Fruit fly (Drosophila melanogaster): ENCODE results near the gene CIA30.

Gene CIA30

DNA sequence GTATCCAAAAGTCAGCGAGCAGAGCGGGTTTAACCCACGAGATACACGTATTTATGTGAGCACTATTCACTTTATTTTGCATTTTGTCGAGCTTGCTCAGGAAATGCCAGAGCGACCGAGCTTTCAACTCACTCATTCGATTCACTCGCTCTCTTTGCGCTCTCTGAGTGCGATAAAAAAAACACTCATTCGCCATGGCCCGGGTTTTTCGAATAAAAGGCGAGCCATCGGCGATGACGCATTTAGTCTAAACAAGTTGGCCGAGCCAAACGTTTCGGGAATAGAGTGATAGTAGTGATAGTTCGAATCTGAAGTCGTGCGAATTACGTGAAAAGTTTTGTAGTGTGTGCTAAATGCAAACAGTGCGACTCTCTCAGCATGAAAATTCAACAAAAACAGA, 45.6 kb downstream of the CIA30 start (continued):
- TF ChIP-seq Met (GFP tag; optimal IDR thresholded peaks at IDR 0.05) (peak; percentile 0), eg (GFP tag; IDR thresholded peaks at IDR 0.05) (peak; percentile 44; the same call in 1 of the 3 replicates), Eip93F (GFP tag; optimal IDR thresholded peaks at IDR 0.05) (peak; percentile 60), Gug (GFP tag; IDR thresholded peaks at IDR 0.05) (no peak), svp (GFP tag) (peak; percentile 69), CG8319 (GFP tag; optimal IDR thresholded peaks at IDR 0.05) (no peak), CG6854 (GFP tag; optimal IDR thresholded peaks at IDR 0.05) (peak; percentile 79), CG9139 (GFP tag; optimal IDR thresholded peaks at IDR 0.05) (peak; percentile 63)

DNA sequence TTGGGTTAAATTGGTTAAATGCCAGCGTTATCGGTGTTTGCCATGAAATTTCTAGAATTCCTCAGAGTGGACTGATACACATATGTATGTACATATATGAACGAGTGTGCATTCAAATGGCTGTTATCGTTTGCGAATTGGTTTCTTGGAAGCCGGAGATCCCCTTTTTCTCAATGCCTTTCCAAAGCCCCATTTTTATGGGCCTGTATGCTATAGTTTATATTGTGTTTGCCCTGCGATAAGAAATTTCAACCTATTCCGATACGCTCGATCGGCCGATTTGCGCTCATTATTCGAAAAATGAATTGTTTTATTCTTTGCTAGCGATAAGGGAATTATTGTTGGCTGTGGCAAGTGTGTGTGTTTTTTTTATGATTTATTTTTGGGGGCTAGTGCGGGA, 46.4 kb downstream of the CIA30 start:
- TF ChIP-seq svp (GFP tag), result peak; percentile 53
- no peak for TF ChIP-seq Eip75B (GFP tag; optimal IDR thresholded peaks at IDR 0.05)
- no peak for TF ChIP-seq achi (GFP tag; optimal IDR thresholded peaks at IDR 0.05)

DNA sequence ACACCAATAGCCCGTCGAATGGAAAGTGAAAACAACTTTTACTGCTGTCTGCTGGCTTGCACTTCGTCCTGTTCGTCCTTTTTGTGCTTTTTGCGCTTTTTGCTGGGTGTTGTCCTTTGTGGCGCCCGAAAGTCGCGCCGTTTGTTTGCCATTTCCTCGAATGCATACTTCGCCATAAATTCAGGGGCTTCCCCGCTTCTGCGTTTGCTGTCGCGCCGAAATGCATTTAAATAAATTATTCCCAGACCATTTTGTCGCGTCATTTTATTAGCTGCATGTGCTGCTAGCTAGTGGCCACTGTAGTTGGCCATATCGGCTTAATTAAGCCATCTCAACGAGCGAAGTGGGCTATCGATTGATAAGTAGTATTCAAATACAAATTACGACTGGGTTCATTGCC, 48.5 kb downstream of the CIA30 start:
- TF ChIP-seq CG4318 (GFP tag; optimal IDR thresholded peaks at IDR 0.05) (no peak), CG34406 (GFP tag; optimal IDR thresholded peaks at IDR 0.05) (no peak)

DNA sequence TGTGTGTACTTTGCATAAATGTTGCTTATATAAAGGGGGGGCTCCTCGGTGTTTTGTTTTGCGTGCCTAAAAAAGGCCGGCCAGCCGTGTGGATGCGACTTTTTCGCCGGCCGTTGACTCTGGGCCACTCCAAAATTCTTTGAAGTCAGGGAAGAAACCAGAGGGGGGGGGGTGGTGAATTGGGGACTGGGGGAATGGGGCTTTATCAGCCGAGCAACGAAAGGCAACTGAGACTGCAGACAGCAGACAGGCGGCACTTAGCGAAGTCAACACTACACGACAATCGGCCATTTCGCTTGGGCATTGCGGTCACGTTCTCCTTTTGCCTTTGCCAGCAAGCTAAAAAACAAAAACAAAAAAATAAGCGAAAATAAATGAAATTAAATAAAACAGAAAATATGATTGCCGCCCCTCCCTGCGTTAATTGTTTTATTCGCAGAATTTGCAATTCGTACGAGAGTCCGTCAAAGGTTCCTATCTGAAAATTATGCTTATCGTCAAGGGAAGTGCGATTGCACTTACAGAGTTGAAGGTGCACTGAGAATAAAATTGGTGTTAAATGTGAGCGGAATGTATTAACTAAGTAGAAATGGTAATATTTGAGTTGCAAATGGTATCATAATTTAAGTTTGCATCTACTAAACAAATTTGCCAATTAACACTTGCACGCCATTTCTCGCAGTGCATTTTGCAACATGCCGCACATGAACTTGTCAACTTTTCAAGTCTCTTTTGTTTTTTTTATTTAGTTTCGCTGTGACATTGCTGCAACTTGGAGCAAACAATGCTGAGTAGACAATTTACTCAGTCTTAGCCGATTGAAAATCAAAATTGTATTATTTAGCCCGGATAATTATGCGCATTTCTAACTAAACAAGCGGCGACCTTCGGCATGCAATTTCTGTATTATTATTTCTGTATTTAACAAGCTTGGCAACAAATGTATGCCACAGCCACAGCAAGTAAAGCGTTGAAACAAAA, 49.5 kb downstream of the CIA30 start:
- TF ChIP-seq Sox102F (GFP tag; optimal IDR thresholded peaks at IDR 0.05), result peak; percentile 76
- TF ChIP-seq CG4318 (GFP tag; optimal IDR thresholded peaks at IDR 0.05), result no peak
- TF ChIP-seq Eip78C (GFP tag), result peak; percentile 97
- TF ChIP-seq ss (GFP tag; optimal IDR thresholded peaks at IDR 0.05), result peak in 1 of 2 experiments; percentile 60
- TF ChIP-seq CG10669 (GFP tag; optimal IDR thresholded peaks at IDR 0.05), result peak; percentile 66
- no peak for TF ChIP-seq CG8632 (GFP tag; optimal IDR thresholded peaks at IDR 0.05)
- peak; percentile 69 for TF ChIP-seq CG8119 (GFP tag; IDR thresholded peaks at IDR 0.05)
- TF ChIP-seq CG6854 (GFP tag; optimal IDR thresholded peaks at IDR 0.05), result peak; percentile 46
- peak; percentile 84 for TF ChIP-seq esn (GFP tag; optimal IDR thresholded peaks at IDR 0.05)
- peak; percentile 82 for TF ChIP-seq Eip75B (GFP tag; optimal IDR thresholded peaks at IDR 0.05)
- TF ChIP-seq CG15336 (GFP tag; IDR thresholded peaks at IDR 0.05), result peak; percentile 64
- peak; percentile 32 for TF ChIP-seq CG6808 (GFP tag; optimal IDR thresholded peaks at IDR 0.05)
- TF ChIP-seq Ets21C (GFP tag; optimal IDR thresholded peaks at IDR 0.05), result peak; percentile 62
- no peak for TF ChIP-seq CG10631 (GFP tag; optimal IDR thresholded peaks at IDR 0.05)
- peak; percentile 74 for TF ChIP-seq CG7368 (GFP tag; optimal IDR thresholded peaks at IDR 0.05)
- TF ChIP-seq Met (GFP tag; optimal IDR thresholded peaks at IDR 0.05), result peak; percentile 95
- TF ChIP-seq CG6163 (GFP tag; IDR thresholded peaks at IDR 0.05), result peak; percentile 91
- TF ChIP-seq Lpt (GFP tag; optimal IDR thresholded peaks at IDR 0.05), result peak; percentile 63
- TF ChIP-seq CG11902 (GFP tag; optimal IDR thresholded peaks at IDR 0.05), result peak; percentile 85
- TF ChIP-seq eg (GFP tag; IDR thresholded peaks at IDR 0.05), result peak; percentile 69
- peak; percentile 60 for TF ChIP-seq pdm3 (GFP tag; optimal IDR thresholded peaks at IDR 0.05)
- peak; percentile 65 for TF ChIP-seq Eip93F (GFP tag; optimal IDR thresholded peaks at IDR 0.05)
- peak; percentile 58 for TF ChIP-seq CG6792 (GFP tag; optimal IDR thresholded peaks at IDR 0.05)
- peak; percentile 38 for TF ChIP-seq net (GFP tag; optimal IDR thresholded peaks at IDR 0.05)
- peak; percentile 65 for TF ChIP-seq vri (GFP tag; optimal IDR thresholded peaks at IDR 0.05)
- TF ChIP-seq CG1621 (tag; optimal IDR thresholded peaks at IDR 0.05), result no peak
- TF ChIP-seq CG31627 (GFP tag; optimal IDR thresholded peaks at IDR 0.05), result peak; percentile 69
- TF ChIP-seq CG3919 (GFP tag; optimal IDR thresholded peaks at IDR 0.05), result peak; percentile 90
- peak; percentile 98 for TF ChIP-seq svp (GFP tag)
- TF ChIP-seq Hr38 (GFP tag; optimal IDR thresholded peaks at IDR 0.05), result no peak
- peak; percentile 61 for TF ChIP-seq Gug (GFP tag; IDR thresholded peaks at IDR 0.05)
- TF ChIP-seq fd85E (GFP tag; optimal IDR thresholded peaks at IDR 0.05), result peak; percentile 59
- TF ChIP-seq dsx (GFP tag; optimal IDR thresholded peaks at IDR 0.05; ENCODE audit: poor library complexity, severe bottlenecking), result peak; percentile 73
- TF ChIP-seq Sox14 (GFP tag; optimal IDR thresholded peaks at IDR 0.05), result peak; percentile 55
- TF ChIP-seq CG9139 (GFP tag; optimal IDR thresholded peaks at IDR 0.05), result no peak
- TF ChIP-seq achi (GFP tag; optimal IDR thresholded peaks at IDR 0.05), result peak; percentile 77
- peak; percentile 24 for TF ChIP-seq CG32006 (GFP tag; optimal IDR thresholded peaks at IDR 0.05)
- TF ChIP-seq fkh (GFP tag; optimal IDR thresholded peaks at IDR 0.05), result no peak
- peak; percentile 95 for TF ChIP-seq topi (GFP tag; optimal IDR thresholded peaks at IDR 0.05)
- TF ChIP-seq CG11762 (GFP tag; optimal IDR thresholded peaks at IDR 0.05; ENCODE audit: insufficient read depth), result peak; percentile 82

Data from whole organism, prepupa.